Fruit fly (Drosophila melanogaster) whole organism, embryonic: Measurements from ENCODE around the gene CG13658.

Source experiments
- Aef1 ChIP-seq: fragments of 200-800 bp; sonication (Bioruptor generic); IDR thresholded peaks from 3 replicates; pipeline ENCODE4 v1.3.6; 2022; ENCODE audit warnings: missing biosample characterization, missing genetic modification characterization
- CG10147 ChIP-seq: fragments of 200-800 bp; sonication (Bioruptor generic); optimal IDR thresholded peaks from 2 replicates; lab custom pipeline; 2019; ENCODE audit warnings: missing biosample characterization, mild to moderate bottlenecking, missing genetic modification characterization, moderate library complexity
- CG10979 ChIP-seq: fragments of 200-800 bp; sonication (Bioruptor generic); optimal IDR thresholded peaks from 2 replicates; lab custom pipeline; 2018; ENCODE audit warnings: missing biosample characterization, mild to moderate bottlenecking, missing genetic modification characterization, moderate library complexity
- CG11504 ChIP-seq: fragments of 200-800 bp; sonication (Bioruptor generic); optimal IDR thresholded peaks from 3 replicates; lab custom pipeline; 2019; ENCODE audit warnings: missing biosample characterization, mild to moderate bottlenecking, missing genetic modification characterization, moderate library complexity
- CG1233 ChIP-seq: fragments of 200-800 bp; sonication (Bioruptor generic); optimal IDR thresholded peaks from 4 replicates; lab custom pipeline; 2018; ENCODE audit warnings: missing biosample characterization, mild to moderate bottlenecking, missing genetic modification characterization
- CG13287 ChIP-seq: fragments of 200-800 bp; sonication (Bioruptor generic); IDR thresholded peaks from 2 replicates; pipeline ENCODE4 v1.3.6; 2022; ENCODE audit warnings: missing biosample characterization, missing genetic modification characterization; ENCODE audit not compliant: partially characterized antibody
- CG15073 ChIP-seq: fragments of 200-800 bp; sonication (Bioruptor generic); optimal IDR thresholded peaks from 2 replicates; lab custom pipeline; 2016; ENCODE audit warnings: missing biosample characterization, missing genetic modification characterization
- CG15269 ChIP-seq: fragments of 200-800 bp; sonication (Bioruptor generic); optimal IDR thresholded peaks from 2 replicates; lab custom pipeline; 2018; ENCODE audit warnings: missing biosample characterization, mild to moderate bottlenecking, missing genetic modification characterization, moderate library complexity
- CG1792 ChIP-seq: fragments of 200-800 bp; sonication (Bioruptor generic); optimal IDR thresholded peaks from 2 replicates; lab custom pipeline; 2016; ENCODE audit warnings: missing biosample characterization, missing genetic modification characterization
- CG2199 ChIP-seq: fragments of 200-800 bp; sonication (Bioruptor generic); IDR thresholded peaks from 3 replicates; pipeline ENCODE4 v1.3.6; 2022; ENCODE audit warnings: missing biosample characterization, missing genetic modification characterization
- CG2889 ChIP-seq: fragments of 200-800 bp; sonication (Bioruptor generic); IDR thresholded peaks from 3 replicates; pipeline ENCODE4 v1.3.6; 2022; ENCODE audit warnings: missing biosample characterization, missing genetic modification characterization
- CG33213 ChIP-seq: fragments of 200-800 bp; sonication (Bioruptor generic); optimal IDR thresholded peaks from 3 replicates; lab custom pipeline; 2016; ENCODE audit warnings: missing biosample characterization, missing genetic modification characterization
- CG3407 ChIP-seq: fragments of 200-800 bp; sonication (Bioruptor generic); optimal IDR thresholded peaks from 2 replicates; lab custom pipeline; 2018; ENCODE audit warnings: missing biosample characterization, mild to moderate bottlenecking, missing genetic modification characterization
- CG34224 ChIP-seq: fragments of 200-800 bp; sonication (Bioruptor generic); IDR thresholded peaks from 3 replicates; pipeline ENCODE4 v1.3.6; 2022; ENCODE audit warnings: missing biosample characterization, missing genetic modification characterization; ENCODE audit not compliant: partially characterized antibody
- CG3726 ChIP-seq: fragments of 200-800 bp; sonication (Bioruptor generic); IDR thresholded peaks from 3 replicates; pipeline ENCODE4, ENCODE4 v1.3.6; 2022; ENCODE audit warnings: missing biosample characterization, missing genetic modification characterization
- CG42726 ChIP-seq: fragments of 200-800 bp; sonication (Bioruptor generic); IDR thresholded peaks from 2 replicates; pipeline ENCODE4 v1.3.6; 2022; ENCODE audit warnings: missing biosample characterization, missing genetic modification characterization; ENCODE audit not compliant: partially characterized antibody
- CG4282 ChIP-seq: fragments of 200-800 bp; sonication (Bioruptor generic); optimal IDR thresholded peaks from 2 replicates; lab custom pipeline; 2016; ENCODE audit warnings: missing biosample characterization, missing genetic modification characterization
- CG4730 ChIP-seq: fragments of 200-800 bp; sonication (Bioruptor generic); IDR thresholded peaks from 2 replicates; pipeline ENCODE4 v1.3.6; 2022; ENCODE audit warnings: missing biosample characterization, missing genetic modification characterization
- CG5245 ChIP-seq: fragments of 200-800 bp; sonication (Bioruptor generic); optimal IDR thresholded peaks from 3 replicates; lab custom pipeline; 2016; ENCODE audit warnings: missing biosample characterization, missing genetic modification characterization
- CG6791 ChIP-seq: fragments of 200-800 bp; sonication (Bioruptor generic); IDR thresholded peaks from 3 replicates; pipeline ENCODE4 v1.3.6; 2022; ENCODE audit warnings: missing biosample characterization, missing genetic modification characterization; ENCODE audit not compliant: partially characterized antibody
- CG7786 ChIP-seq: fragments of 200-800 bp; sonication (Bioruptor generic); optimal IDR thresholded peaks from 2 replicates; lab custom pipeline; 2016; ENCODE audit warnings: missing biosample characterization, missing genetic modification characterization
- CG9876 ChIP-seq: fragments of 200-800 bp; sonication (Bioruptor generic); optimal IDR thresholded peaks from 2 replicates; lab custom pipeline; 2016; ENCODE audit warnings: missing biosample characterization, missing genetic modification characterization
- CHES-1-like ChIP-seq: fragments of 200-800 bp; sonication (Bioruptor generic); optimal IDR thresholded peaks from 2 replicates; lab custom pipeline; 2016; ENCODE audit warnings: missing biosample characterization, missing genetic modification characterization
- D19A ChIP-seq: fragments of 200-800 bp; optimal IDR thresholded peaks from 3 replicates; lab custom pipeline; 2019; ENCODE audit warnings: missing biosample characterization, mild to moderate bottlenecking, missing genetic modification characterization, moderate library complexity
- Doc2 ChIP-seq: fragments of 200-800 bp; sonication (Bioruptor generic); IDR thresholded peaks from 2 replicates; pipeline ENCODE4 v1.3.6; 2022; ENCODE audit warnings: missing biosample characterization, missing genetic modification characterization
- Hmr ChIP-seq: fragments of 200-800 bp; sonication (Bioruptor generic); optimal IDR thresholded peaks from 3 replicates; lab custom pipeline; 2017; ENCODE audit warnings: mild to moderate bottlenecking, missing biosample characterization, missing genetic modification reagents, missing genetic modification characterization
- Lim3 ChIP-seq: fragments of 200-800 bp; sonication (Bioruptor generic); IDR thresholded peaks from 2 replicates; pipeline ENCODE4 v1.3.6; 2022; ENCODE audit warnings: missing biosample characterization, missing genetic modification characterization
- NfI ChIP-seq: fragments of 200-800 bp; sonication (Bioruptor generic); optimal IDR thresholded peaks from 3 replicates; lab custom pipeline; 2018; ENCODE audit warnings: missing biosample characterization, mild to moderate bottlenecking, missing genetic modification characterization, moderate library complexity
- Oaz ChIP-seq: fragments of 200-800 bp; sonication (Bioruptor generic); IDR thresholded peaks from 2 replicates; pipeline ENCODE4 v1.3.6; 2022; ENCODE audit warnings: missing biosample characterization, missing genetic modification characterization
- PHDP ChIP-seq: fragments of 200-800 bp; sonication (Bioruptor generic); optimal IDR thresholded peaks from 3 replicates; lab custom pipeline; 2018; ENCODE audit warnings: missing biosample characterization, mild to moderate bottlenecking, missing genetic modification characterization, moderate library complexity
- Six4 ChIP-seq: fragments of 200-800 bp; sonication (Bioruptor generic); optimal IDR thresholded peaks from 2 replicates; lab custom pipeline; 2016; ENCODE audit warnings: missing biosample characterization, missing genetic modification characterization
- Tbp ChIP-seq: fragments of >200 bp; optimal IDR thresholded peaks from 2 replicates; lab custom pipeline; 2018; ENCODE audit warnings: missing biosample characterization, missing genetic modification characterization
- Xbp1 ChIP-seq: fragments of 200-800 bp; sonication (Bioruptor generic); optimal IDR thresholded peaks from 3 replicates; lab custom pipeline; 2016; ENCODE audit warnings: missing biosample characterization, mild to moderate bottlenecking, missing genetic modification characterization
- Xrp1 ChIP-seq: fragments of 200-800 bp; sonication (Bioruptor generic); IDR thresholded peaks from 2 replicates; pipeline ENCODE4 v1.3.6; 2022; ENCODE audit warnings: missing biosample characterization, missing genetic modification characterization
- aop ChIP-seq: fragments of 200-800 bp; sonication (Bioruptor generic); IDR thresholded peaks from 2 replicates; pipeline ENCODE4 v1.3.6; 2022; ENCODE audit warnings: missing biosample characterization, missing genetic modification characterization
- bab2 ChIP-seq: fragments of 200-800 bp; sonication (Bioruptor generic); optimal IDR thresholded peaks from 2 replicates; lab custom pipeline; 2016; ENCODE audit warnings: missing biosample characterization, missing genetic modification characterization
- bbx ChIP-seq: fragments of 200-800 bp; sonication (Bioruptor generic); IDR thresholded peaks from 2 replicates; pipeline ENCODE4 v1.3.6; 2022; ENCODE audit warnings: missing biosample characterization, missing genetic modification characterization; ENCODE audit not compliant: partially characterized antibody
- ci ChIP-seq: fragments of 200-800 bp; sonication (Bioruptor generic); IDR thresholded peaks from 3 replicates; pipeline ENCODE4 v1.3.6; 2022; ENCODE audit warnings: missing biosample characterization, missing genetic modification characterization
- gce ChIP-seq: fragments of 200-800 bp; sonication (Bioruptor generic); IDR thresholded peaks from 3 replicates; pipeline ENCODE4 v1.3.6; 2022; ENCODE audit warnings: missing biosample characterization, missing genetic modification characterization
- gsb-n ChIP-seq: fragments of 200-800 bp; sonication (Bioruptor generic); optimal IDR thresholded peaks from 3 replicates; lab custom pipeline; 2018; ENCODE audit warnings: missing biosample characterization, mild to moderate bottlenecking, missing genetic modification characterization
- jumu ChIP-seq: fragments of 200-800 bp; sonication (Bioruptor generic); optimal IDR thresholded peaks from 3 replicates; lab custom pipeline; 2016; ENCODE audit warnings: missing biosample characterization, missing genetic modification characterization
- maf-S ChIP-seq: fragments of 200-800 bp; sonication (Bioruptor generic); optimal IDR thresholded peaks from 2 replicates; lab custom pipeline; 2016; ENCODE audit warnings: missing biosample characterization, missing genetic modification characterization
- mld ChIP-seq: fragments of 200-800 bp; sonication (Bioruptor generic); IDR thresholded peaks from 3 replicates; pipeline ENCODE4 v1.3.6; 2022; ENCODE audit warnings: missing biosample characterization, missing genetic modification characterization; ENCODE audit not compliant: partially characterized antibody
- pita ChIP-seq: fragments of 200-800 bp; sonication (Bioruptor generic); optimal IDR thresholded peaks from 2 replicates; lab custom pipeline; 2017; ENCODE audit warnings: missing biosample characterization, mild to moderate bottlenecking, missing genetic modification characterization
- prd ChIP-seq, 3 experiments: fragments of >200 bp in 2 of 3; fragments of 200-800 bp in 1 of 3; sonication (Bioruptor generic) in 1 of 3; optimal IDR thresholded peaks in 2 of 3; IDR thresholded peaks in 1 of 3; 2 replicates in 2 of 3; 3 replicates in 1 of 3; pipeline versions ENCODE4 v1.3.6 to Lab custom; 2017 to 2022; ENCODE audit warnings: missing biosample characterization in 1 of 3, missing genetic modification characterization in 1 of 3
- ssp ChIP-seq: fragments of 200-800 bp; sonication (Bioruptor generic); IDR thresholded peaks from 2 replicates; pipeline ENCODE4 v1.3.6; 2022; ENCODE audit warnings: missing biosample characterization, missing genetic modification characterization
- sug ChIP-seq: fragments of 200-800 bp; optimal IDR thresholded peaks from 2 replicates; lab custom pipeline; 2019; ENCODE audit warnings: missing biosample characterization, mild to moderate bottlenecking, missing genetic modification characterization, moderate library complexity
- twi ChIP-seq: fragments of 200-800 bp; optimal IDR thresholded peaks from 2 replicates; lab custom pipeline; 2019; ENCODE audit warnings: missing biosample characterization, mild to moderate bottlenecking, missing genetic modification characterization, moderate library complexity
- wdn ChIP-seq: fragments of 200-800 bp; sonication (Bioruptor generic); IDR thresholded peaks from 2 replicates; pipeline ENCODE4 v1.3.6; 2022; ENCODE audit warnings: missing biosample characterization, missing genetic modification characterization
- wor ChIP-seq: fragments of 200-800 bp; sonication (Bioruptor generic); IDR thresholded peaks from 2 replicates; pipeline ENCODE4 v1.3.6; 2022; ENCODE audit warnings: missing biosample characterization, missing genetic modification characterization

The CG13658 gene

dm6 chr3R:25247379-25247869 lies 39.9 kb upstream of the CG13658 start, which contains the start of the genes RpS27 and Nup37:
Gene RpS27, minus strand, starts transcription at chr3R:25247514.
Gene Nup37, plus strand, starts transcription at chr3R:25247658.
- no peak for TF ChIP-seq Tbp (GFP tag; lab: Kevin White, UChicago)
- TF ChIP-seq CG4730 (GFP tag; lab: Robert Waterston, UW) = peak; percentile 94
- peak; percentile 99 for TF ChIP-seq CG1233
- TF ChIP-seq CG7786 (GFP tag; lab: Kevin White, UChicago) = peak; percentile 98
- TF ChIP-seq CG10147 (GFP tag; lab: Kevin White, UChicago) = peak; percentile 95
- TF ChIP-seq gce = peak; percentile 98
- TF ChIP-seq wdn (GFP tag; lab: Robert Waterston, UW) = peak; percentile 94
- no peak for TF ChIP-seq CG34224 (GFP tag; lab: Robert Waterston, UW)
- TF ChIP-seq twi (tag; lab: Kevin White, UChicago) = peak; percentile 93
- TF ChIP-seq jumu = peak; percentile 96
- peak; percentile 94 for TF ChIP-seq Doc2 (GFP tag; lab: Robert Waterston, UW)
- TF ChIP-seq PHDP (tag; lab: Kevin White, UChicago) = peak; percentile 96
- peak; percentile 95 for TF ChIP-seq Aef1 (GFP tag; lab: Robert Waterston, UW)
- peak; percentile 74 for TF ChIP-seq wor (GFP tag; lab: Robert Waterston, UW)
- TF ChIP-seq sug (tag; lab: Kevin White, UChicago) = peak; percentile 97
- TF ChIP-seq bab2 (GFP tag; lab: Kevin White, UChicago) = peak; percentile 97
- TF ChIP-seq Xrp1 = peak; percentile 62
- TF ChIP-seq ssp (GFP tag; lab: Robert Waterston, UW) = peak; percentile 90
- TF ChIP-seq CG33213 = peak; percentile 99
- peak; percentile 95 for TF ChIP-seq CG3726 (GFP tag; lab: Robert Waterston, UW)
- peak; percentile 68 for TF ChIP-seq CG15073 (GFP tag; lab: Kevin White, UChicago)
- no peak for TF ChIP-seq mld (GFP tag; lab: Robert Waterston, UW)
- peak; percentile 97 for TF ChIP-seq CG4282 (GFP tag; lab: Kevin White, UChicago)
- peak; percentile 98 for TF ChIP-seq maf-S
- TF ChIP-seq aop (GFP tag; lab: Robert Waterston, UW) = peak; percentile 80; the same call in 1 of the 2 replicates
- TF ChIP-seq CG42726 (GFP tag; lab: Robert Waterston, UW) = no peak
- TF ChIP-seq Lim3 (GFP tag; lab: Robert Waterston, UW) = peak; percentile 68; the same call in 1 of the 2 replicates
- TF ChIP-seq Hmr (GFP tag; lab: Kevin White, UChicago) = peak; percentile 99
- peak; percentile 96 for TF ChIP-seq Six4 (GFP tag; lab: Kevin White, UChicago)
- peak; percentile 98 for TF ChIP-seq CG1792 (GFP tag; lab: Kevin White, UChicago)
- peak; percentile 99 for TF ChIP-seq CG9876 (GFP tag; lab: Kevin White, UChicago)
- peak; percentile 98 for TF ChIP-seq CG5245 (GFP tag; lab: Kevin White, UChicago)
- peak; percentile 94 for TF ChIP-seq CG15269
- TF ChIP-seq CG11504 (tag; lab: Kevin White, UChicago) = peak; percentile 93
- TF ChIP-seq CG3407 (GFP tag; lab: Kevin White, UChicago) = peak; percentile 98
- TF ChIP-seq CG10979 (tag; lab: Kevin White, UChicago) = peak; percentile 86
- TF ChIP-seq CG13287 (GFP tag; lab: Robert Waterston, UW) = peak; percentile 14; the same call in 1 of the 2 replicates
- peak; percentile 99 for TF ChIP-seq CHES-1-like (GFP tag; lab: Kevin White, UChicago)
- TF ChIP-seq NfI = peak; percentile 100
- TF ChIP-seq gsb-n (tag; lab: Kevin White, UChicago) = peak; percentile 95
- no peak for TF ChIP-seq prd (optimal IDR thresholded peaks at IDR 0.05; lab: Kevin White, UChicago)
- TF ChIP-seq prd (GFP tag; IDR thresholded peaks at IDR 0.05; lab: Robert Waterston, UW) = peak; percentile 91
- TF ChIP-seq CG6791 = peak; percentile 32; the same call in 1 of the 3 replicates
- TF ChIP-seq CG2199 (GFP tag; lab: Robert Waterston, UW) = peak; percentile 96
- TF ChIP-seq Xbp1 = peak; percentile 98
- peak; percentile 94 for TF ChIP-seq CG2889 (GFP tag; lab: Robert Waterston, UW)
- 0 out of 2 replicates have a peak, but pooled peaks have one; percentile 34 for TF ChIP-seq bbx (GFP tag; lab: Robert Waterston, UW)
- peak; percentile 77 for TF ChIP-seq D19A (tag; lab: Kevin White, UChicago)
- no peak for TF ChIP-seq pita
- TF ChIP-seq Oaz (GFP tag; lab: Robert Waterston, UW) = peak; percentile 92
- TF ChIP-seq ci = peak; percentile 99
